Worm (Caenorhabditis elegans) whole organism, young adult: ENCODE measurements around the gene K11H12.9.

Experiments
- F10E7.11 ChIP-seq: sonication (generic microtip); optimal IDR thresholded peaks from 2 replicates; lab custom pipeline; 2017; ENCODE audit warnings: mild to moderate bottlenecking, missing genetic modification characterization, moderate library complexity, missing compliant biosample characterization
- F37B4.10 ChIP-seq: fragments of 200-800 bp; sonication (Bioruptor generic); IDR thresholded peaks from 2 replicates; pipeline ENCODE4 v1.3.6; 2022; ENCODE audit warnings: missing genetic modification characterization, missing compliant biosample characterization
- F39B2.1 ChIP-seq: fragments of 200-800 bp; sonication (Bioruptor generic); IDR thresholded peaks from 2 replicates; pipeline ENCODE4 v1.3.6; 2022; ENCODE audit warnings: missing genetic modification reagents, missing genetic modification characterization, missing compliant biosample characterization
- T07F8.4 ChIP-seq: sonication (generic microtip); optimal IDR thresholded peaks from 2 replicates; lab custom pipeline; 2016; ENCODE audit warnings: mild to moderate bottlenecking, missing genetic modification characterization, moderate library complexity, missing compliant biosample characterization
- ZK185.1 ChIP-seq: sonication (generic microtip); optimal IDR thresholded peaks from 2 replicates; lab custom pipeline; 2016; ENCODE audit warnings: mild to moderate bottlenecking, missing genetic modification characterization, missing compliant biosample characterization; ENCODE audit not compliant: poor library complexity, severe bottlenecking
- ama-1 ChIP-seq, 3 experiments: fragments of 150-350 bp in 1 of 3; sonication (generic microtip) in 2 of 3; optimal IDR thresholded peaks; 2 replicates each; lab custom pipeline; 2014 to 2018; ENCODE audit warnings: missing biosample characterization in 2 of 3, missing genetic modification characterization in 2 of 3, missing genetic modification reagents in 2 of 3
- atf-7 ChIP-seq: sonication (generic microtip); optimal IDR thresholded peaks from 2 replicates; lab custom pipeline; 2017; ENCODE audit warnings: mild to moderate bottlenecking, missing genetic modification characterization, missing compliant biosample characterization
- attf-3 ChIP-seq: fragments of 200-800 bp; sonication (Bioruptor generic); conservative IDR thresholded peaks from 2 replicates; pipeline ENCODE4 v1.3.6; 2022; ENCODE audit warnings: missing genetic modification reagents, missing genetic modification characterization, missing compliant biosample characterization
- bed-2 ChIP-seq: fragments of 200-800 bp; sonication (Bioruptor generic); IDR thresholded peaks from 2 replicates; pipeline ENCODE4 v1.3.6; 2022; ENCODE audit warnings: missing genetic modification reagents, missing genetic modification characterization, missing compliant biosample characterization
- dox-1 ChIP-seq: fragments of 200-800 bp; sonication (Bioruptor generic); IDR thresholded peaks from 2 replicates; pipeline ENCODE4 v1.3.6; 2022; ENCODE audit warnings: missing genetic modification reagents, missing genetic modification characterization, missing compliant biosample characterization
- efl-1 ChIP-seq: fragments of 150-350 bp; optimal IDR thresholded peaks from 2 replicates; lab custom pipeline; 2014; ENCODE audit warnings: missing biosample characterization, missing genetic modification reagents, missing genetic modification characterization
- egl-18 ChIP-seq: fragments of 200-800 bp; sonication (Bioruptor generic); IDR thresholded peaks from 2 replicates; pipeline ENCODE4 v1.3.6; 2022; ENCODE audit warnings: missing genetic modification reagents, missing genetic modification characterization, missing compliant biosample characterization
- egrh-3 ChIP-seq: fragments of 200-800 bp; sonication (Bioruptor generic); IDR thresholded peaks from 2 replicates; pipeline ENCODE4 v1.3.6; 2022; ENCODE audit warnings: missing genetic modification reagents, missing genetic modification characterization, missing compliant biosample characterization
- hlh-26 ChIP-seq: fragments of 200-800 bp; sonication (Bioruptor generic); conservative IDR thresholded peaks from 2 replicates; pipeline ENCODE4 v1.3.6; 2022; ENCODE audit warnings: missing genetic modification reagents, missing genetic modification characterization, missing compliant biosample characterization
- lin-26 ChIP-seq: fragments of 200-800 bp; sonication (Bioruptor generic); IDR thresholded peaks from 2 replicates; pipeline ENCODE4 v1.3.6; 2022; ENCODE audit warnings: missing genetic modification reagents, missing genetic modification characterization, missing compliant biosample characterization
- lin-35 ChIP-seq, 3 experiments: fragments of 150-350 bp in 2 of 3; sonication (generic microtip) in 1 of 3; optimal IDR thresholded peaks; 2 replicates each; lab custom pipeline; 2014 to 2018; ENCODE audit warnings: missing biosample characterization in 3 of 3, missing genetic modification characterization in 3 of 3, missing genetic modification reagents in 3 of 3
- lin-40 ChIP-seq: sonication (generic microtip); optimal IDR thresholded peaks from 2 replicates; lab custom pipeline; 2016; ENCODE audit warnings: missing genetic modification characterization, mild to moderate bottlenecking, missing compliant biosample characterization, missing genotype, missing genetic modification reagents
- madf-6 ChIP-seq: fragments of 200-800 bp; sonication (Bioruptor generic); IDR thresholded peaks from 2 replicates; pipeline ENCODE4 v1.3.6; 2022; ENCODE audit warnings: missing genetic modification reagents, missing genetic modification characterization, missing compliant biosample characterization
- mcd-1 ChIP-seq: fragments of 200-800 bp; sonication (Bioruptor generic); IDR thresholded peaks from 2 replicates; pipeline ENCODE4 v1.3.6; 2022; ENCODE audit warnings: missing genetic modification reagents, missing genetic modification characterization, missing compliant biosample characterization
- mxl-1 ChIP-seq: sonication (generic microtip); optimal IDR thresholded peaks from 2 replicates; lab custom pipeline; 2016; ENCODE audit warnings: missing genetic modification characterization, missing compliant biosample characterization
- nhr-120 ChIP-seq: fragments of 200-800 bp; sonication (Bioruptor generic); IDR thresholded peaks from 2 replicates; pipeline ENCODE4 v1.3.6; 2022; ENCODE audit warnings: missing genetic modification characterization, missing compliant biosample characterization
- nhr-80 ChIP-seq: sonication (generic microtip); optimal IDR thresholded peaks from 2 replicates; lab custom pipeline; 2016; ENCODE audit warnings: missing genetic modification characterization, missing compliant biosample characterization
- nhr-90 ChIP-seq: sonication (generic microtip); optimal IDR thresholded peaks from 2 replicates; lab custom pipeline; 2016; ENCODE audit warnings: missing genotype, mild to moderate bottlenecking, missing genetic modification characterization, missing compliant biosample characterization
- sea-2 ChIP-seq: fragments of 200-800 bp; sonication (Bioruptor generic); IDR thresholded peaks from 2 replicates; pipeline ENCODE4 v1.3.6; 2022; ENCODE audit warnings: missing genetic modification characterization, missing compliant biosample characterization
- snpc-3.4 ChIP-seq: sonication (generic microtip); optimal IDR thresholded peaks from 2 replicates; lab custom pipeline; 2017; ENCODE audit warnings: missing genetic modification characterization, mild to moderate bottlenecking, missing compliant biosample characterization, antibody characterized with exemption, moderate library complexity, missing genotype, missing genetic modification reagents
- somi-1 ChIP-seq: fragments of 200-800 bp; sonication (Bioruptor generic); optimal IDR thresholded peaks from 2 replicates; lab custom pipeline; 2018; ENCODE audit warnings: mild to moderate bottlenecking, missing genetic modification characterization, missing compliant biosample characterization
- xnd-1 ChIP-seq: sonication (generic microtip); optimal IDR thresholded peaks from 2 replicates; lab custom pipeline; 2016; ENCODE audit warnings: missing genotype, missing genetic modification reagents, missing genetic modification characterization, missing compliant biosample characterization
- zfh-2 ChIP-seq: fragments of 200-800 bp; sonication (Bioruptor generic); conservative IDR thresholded peaks from 2 replicates; pipeline ENCODE4 v1.3.6; 2022; ENCODE audit warnings: missing genetic modification reagents, missing genetic modification characterization, missing compliant biosample characterization

K11H12.9 gene

ce11 chrIV:649365-649764 is at the start of gene K11H12.9:
Gene K11H12.9 (plus strand): TSS chrIV:649665.
- TF ChIP-seq somi-1 (GFP tag; lab: Kevin White, UChicago), result no peak
- TF ChIP-seq zfh-2 (GFP tag; lab: Robert Waterston, UW), result peak; percentile 45; the same call in 1 of the 2 replicates

DNA sequence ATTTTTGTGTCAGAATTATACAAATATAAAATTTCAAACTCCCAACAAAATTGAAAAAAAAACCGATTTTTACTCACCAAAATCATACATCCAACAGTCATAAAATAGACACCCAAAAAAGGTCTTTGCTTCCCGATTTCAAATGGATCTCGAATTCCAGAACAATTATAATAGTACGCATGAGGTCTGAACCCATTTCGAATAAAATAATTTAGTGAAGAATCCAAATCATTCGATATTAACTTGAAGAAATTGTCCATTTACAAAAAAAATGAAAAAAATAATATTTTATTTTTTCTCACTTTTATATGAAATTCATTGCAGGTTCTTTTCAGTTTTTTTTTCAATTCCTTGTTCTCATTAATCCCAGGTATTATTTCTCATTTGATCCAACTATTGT is 47.9 kb upstream of the K11H12.9 start, which contains the start of gene srt-59:
Gene srt-59, minus strand, starts transcription at position 101 of the 400 bp plus-strand sequence.
- no peak for TF ChIP-seq nhr-120 (GFP tag; lab: Robert Waterston, UW)

- no peak for TF ChIP-seq snpc-3.4 (tag; lab: Kevin White, UChicago)
- no peak for TF ChIP-seq hlh-26 (GFP tag; lab: Robert Waterston, UW)
- TF ChIP-seq ZK185.1 (tag; lab: Kevin White, UChicago), result no peak
- no peak for TF ChIP-seq bed-2 (GFP tag; lab: Robert Waterston, UW)
- no peak for TF ChIP-seq nhr-90 (tag; lab: Kevin White, UChicago)
- TF ChIP-seq nhr-80 (tag; lab: Kevin White, UChicago), result no peak
- TF ChIP-seq nhr-120 (GFP tag; lab: Robert Waterston, UW), result no peak
- TF ChIP-seq T07F8.4 (tag; lab: Kevin White, UChicago), result no peak
- TF ChIP-seq atf-7 (tag; lab: Kevin White, UChicago), result no peak
- no peak for TF ChIP-seq F37B4.10 (GFP tag; lab: Robert Waterston, UW)
- TF ChIP-seq mxl-1 (tag; lab: Kevin White, UChicago), result no peak
These were observed 45.9 kb upstream of the K11H12.9 start, which contains the start of gene prmt-4 for ce11 chrIV:603543-603942. Gene prmt-4 (minus strand): TSS chrIV:603643.

- TF ChIP-seq bed-2 (GFP tag; lab: Robert Waterston, UW), result no peak
- TF ChIP-seq madf-6 (GFP tag; lab: Robert Waterston, UW), result no peak
- no peak for TF ChIP-seq F39B2.1 (GFP tag; lab: Robert Waterston, UW)
- TF ChIP-seq xnd-1 (tag; lab: Kevin White, UChicago), result no peak
- TF ChIP-seq efl-1, result no peak
- TF ChIP-seq ama-1 (optimal IDR thresholded peaks at IDR 0.05; lab: Kevin White, UChicago), result no peak
- TF ChIP-seq ama-1 (GFP tag; optimal IDR thresholded peaks at IDR 0.05; lab: Kevin White, UChicago), result no peak
- TF ChIP-seq F37B4.10 (GFP tag; lab: Robert Waterston, UW), result no peak
- TF ChIP-seq egl-18, result no peak
- TF ChIP-seq dox-1 (GFP tag; lab: Robert Waterston, UW), result no peak
- no peak for TF ChIP-seq attf-3 (GFP tag; lab: Robert Waterston, UW)
- no peak for TF ChIP-seq hlh-26 (GFP tag; lab: Robert Waterston, UW)
- TF ChIP-seq sea-2 (GFP tag; lab: Robert Waterston, UW), result no peak
These were observed 45.3 kb upstream of the K11H12.9 start, which contains the start of gene col-102 for ce11 chrIV:604144-604543. Gene col-102 (plus strand): TSS chrIV:604444.

DNA sequence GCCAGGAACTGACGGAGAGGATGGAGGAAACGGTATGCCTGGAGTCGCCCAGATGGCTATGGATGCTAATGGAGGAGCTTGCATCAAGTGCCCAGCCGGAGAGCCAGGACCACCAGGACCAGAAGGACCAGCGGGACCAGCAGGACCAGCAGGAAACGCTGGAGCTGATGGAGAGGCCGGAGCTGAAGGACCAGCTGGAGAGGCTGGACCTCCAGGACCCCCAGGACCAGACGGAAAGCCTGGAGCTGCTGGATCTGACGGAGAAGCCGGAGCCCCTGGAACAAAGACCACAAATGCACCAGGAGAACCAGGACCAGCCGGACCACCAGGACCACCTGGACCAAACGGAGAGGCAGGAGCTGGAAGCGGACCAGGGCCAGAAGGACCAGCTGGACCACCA is 44.6 kb upstream of the K11H12.9 start:
- TF ChIP-seq mcd-1 (GFP tag; lab: Robert Waterston, UW), result 0 out of 2 replicates have a peak, but pooled peaks have one; percentile 7
- TF ChIP-seq zfh-2 (GFP tag; lab: Robert Waterston, UW), result peak; percentile 57
- no peak for TF ChIP-seq F10E7.11 (tag; lab: Kevin White, UChicago)

DNA sequence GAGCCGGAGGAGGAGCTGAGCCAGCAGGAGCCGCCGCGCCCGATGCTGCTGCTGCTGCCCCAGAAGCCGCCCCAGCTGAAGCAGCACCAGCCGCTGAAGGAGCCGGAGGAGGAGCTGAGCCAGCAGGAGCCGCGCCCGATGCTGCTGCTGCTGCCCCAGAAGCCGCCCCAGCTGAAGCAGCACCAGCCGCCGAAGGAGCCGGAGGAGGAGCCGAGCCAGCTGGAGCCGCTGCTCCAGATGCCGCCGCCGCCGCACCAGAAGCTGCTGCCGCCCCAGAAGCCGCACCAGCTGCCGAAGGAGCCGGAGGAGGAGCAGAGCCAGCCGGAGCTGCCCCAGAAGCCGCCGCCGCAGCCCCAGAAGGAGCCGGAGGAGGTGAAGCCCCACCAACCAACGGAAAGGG is 44.0 kb upstream of the K11H12.9 start:
- TF ChIP-seq lin-35 (GFP tag; optimal IDR thresholded peaks at IDR 0.05; lab: Kevin White, UChicago) (no peak), lin-40 (no peak), lin-26 (GFP tag; lab: Robert Waterston, UW) (0 out of 2 replicates have a peak, but pooled peaks have one; percentile 12), egrh-3 (peak; percentile 100), bed-2 (GFP tag; lab: Robert Waterston, UW) (no peak), mcd-1 (GFP tag; lab: Robert Waterston, UW) (peak; percentile 71; the same call in 1 of the 2 replicates), zfh-2 (GFP tag; lab: Robert Waterston, UW) (peak; percentile 84)
- TF ChIP-seq, all 124 proteins: peak for 4
